Fruit fly (Drosophila melanogaster) whole organism, prepupa: ENCODE results near the gene CG7879.
A peak's percentile ranks its signal among the peaks of the same experiment; 100 is the strongest.

Source experiments
- Blimp-1 ChIP-seq: fragments of 200-800 bp; sonication (Bioruptor generic); optimal IDR thresholded peaks from 3 replicates; lab custom pipeline; 2017; ENCODE audit warnings: missing biosample characterization, missing genetic modification characterization, mild to moderate bottlenecking, moderate library complexity, missing genetic modification reagents
- CG10631 ChIP-seq: fragments of 200-800 bp; sonication (Bioruptor generic); optimal IDR thresholded peaks from 2 replicates; lab custom pipeline; 2016; ENCODE audit warnings: missing biosample characterization, missing genetic modification characterization
- CG11762 ChIP-seq: fragments of 200-800 bp; sonication (Bioruptor generic); optimal IDR thresholded peaks from 3 replicates; lab custom pipeline; 2016; ENCODE audit warnings: missing biosample characterization, missing genetic modification characterization; ENCODE audit not compliant: insufficient read depth
- CG16779 ChIP-seq: fragments of 200-800 bp; sonication (Bioruptor generic); optimal IDR thresholded peaks from 3 replicates; lab custom pipeline; 2017; ENCODE audit warnings: missing biosample characterization, mild to moderate bottlenecking, missing genetic modification characterization
- CG3032 ChIP-seq: fragments of 200-800 bp; optimal IDR thresholded peaks from 2 replicates; lab custom pipeline; 2019; ENCODE audit warnings: missing biosample characterization, mild to moderate bottlenecking, missing genetic modification characterization, moderate library complexity
- CG32006 ChIP-seq: fragments of 200-800 bp; sonication (Bioruptor generic); optimal IDR thresholded peaks from 3 replicates; lab custom pipeline; 2017; ENCODE audit warnings: missing biosample characterization, mild to moderate bottlenecking, missing genetic modification characterization
- CG34406 ChIP-seq: fragments of 200-800 bp; sonication (Bioruptor generic); optimal IDR thresholded peaks from 3 replicates; lab custom pipeline; 2016; ENCODE audit warnings: missing biosample characterization, missing genetic modification characterization
- CG3919 ChIP-seq: fragments of 200-800 bp; sonication (Bioruptor generic); optimal IDR thresholded peaks from 3 replicates; lab custom pipeline; 2016; ENCODE audit warnings: missing biosample characterization, missing genetic modification characterization
- CG6163 ChIP-seq: fragments of 200-800 bp; sonication (Bioruptor generic); IDR thresholded peaks from 3 replicates; pipeline ENCODE4 v1.3.6; 2022; ENCODE audit warnings: missing biosample characterization, missing genetic modification characterization
- CG6276 ChIP-seq: fragments of 200-800 bp; sonication (Bioruptor generic); optimal IDR thresholded peaks from 2 replicates; lab custom pipeline; 2017; ENCODE audit warnings: missing biosample characterization, mild to moderate bottlenecking, missing genetic modification characterization
- CG6808 ChIP-seq: fragments of 200-800 bp; sonication (Bioruptor generic); optimal IDR thresholded peaks from 3 replicates; lab custom pipeline; 2017; ENCODE audit warnings: missing biosample characterization, missing genetic modification characterization, mild to moderate bottlenecking, moderate library complexity, missing genetic modification reagents
- CG6854 ChIP-seq: fragments of 200-800 bp; sonication (Bioruptor generic); optimal IDR thresholded peaks from 2 replicates; lab custom pipeline; 2017; ENCODE audit warnings: missing biosample characterization, mild to moderate bottlenecking, missing genetic modification characterization
- CG7368 ChIP-seq: fragments of 200-800 bp; sonication (Bioruptor generic); optimal IDR thresholded peaks from 3 replicates; lab custom pipeline; 2016; ENCODE audit warnings: missing biosample characterization, missing genetic modification characterization
- CG8119 ChIP-seq: fragments of 200-800 bp; sonication (Bioruptor generic); IDR thresholded peaks from 3 replicates; pipeline ENCODE4 v1.3.6; 2022; ENCODE audit warnings: missing biosample characterization, missing genetic modification characterization
- CG9139 ChIP-seq: fragments of 200-800 bp; sonication (Bioruptor generic); optimal IDR thresholded peaks from 3 replicates; lab custom pipeline; 2017; ENCODE audit warnings: missing biosample characterization, mild to moderate bottlenecking, missing genetic modification characterization
- Eip75B ChIP-seq: fragments of 200-800 bp; sonication (Bioruptor generic); optimal IDR thresholded peaks from 3 replicates; lab custom pipeline; 2016; ENCODE audit warnings: missing biosample characterization, missing genetic modification characterization
- Eip78C ChIP-seq: fragments of 200-800 bp; sonication (Bioruptor generic); peaks from one replicate; lab custom pipeline; 2016; ENCODE audit warnings: missing biosample characterization, missing genetic modification characterization
- Eip93F ChIP-seq: fragments of 200-800 bp; sonication (Bioruptor generic); optimal IDR thresholded peaks from 2 replicates; lab custom pipeline; 2016; ENCODE audit warnings: missing biosample characterization, mild to moderate bottlenecking, missing genetic modification characterization
- Ets21C ChIP-seq: fragments of 200-800 bp; sonication (Bioruptor generic); optimal IDR thresholded peaks from 3 replicates; lab custom pipeline; 2016; ENCODE audit warnings: missing biosample characterization, missing genetic modification characterization
- Ets96B ChIP-seq: fragments of 200-800 bp; optimal IDR thresholded peaks from 2 replicates; lab custom pipeline; 2019; ENCODE audit warnings: missing biosample characterization, mild to moderate bottlenecking, missing genetic modification characterization, moderate library complexity
- Gug ChIP-seq: fragments of 200-800 bp; sonication (Bioruptor generic); IDR thresholded peaks from 2 replicates; pipeline ENCODE4 v1.3.6; 2022; ENCODE audit warnings: missing biosample characterization, missing genetic modification characterization
- Hr38 ChIP-seq: sonication (Bioruptor generic); optimal IDR thresholded peaks from 2 replicates; lab custom pipeline; 2016; ENCODE audit warnings: missing biosample characterization, missing genetic modification characterization
- Hr4 ChIP-seq: fragments of 200-800 bp; sonication (Bioruptor generic); optimal IDR thresholded peaks from 3 replicates; lab custom pipeline; 2016; ENCODE audit warnings: missing biosample characterization, missing genetic modification characterization
- Met ChIP-seq: fragments of 200-800 bp; sonication (Bioruptor generic); optimal IDR thresholded peaks from 3 replicates; lab custom pipeline; 2016; ENCODE audit warnings: missing biosample characterization, missing genetic modification characterization
- Smox ChIP-seq: fragments of 200-800 bp; sonication (Bioruptor generic); optimal IDR thresholded peaks from 3 replicates; lab custom pipeline; 2016; ENCODE audit warnings: missing biosample characterization, missing genetic modification characterization
- Sox102F ChIP-seq: fragments of 200-800 bp; sonication (Bioruptor generic); optimal IDR thresholded peaks from 2 replicates; lab custom pipeline; 2016; ENCODE audit warnings: missing biosample characterization, mild to moderate bottlenecking, missing genetic modification characterization
- Sox14 ChIP-seq: fragments of 200-800 bp; sonication (Bioruptor generic); optimal IDR thresholded peaks from 3 replicates; lab custom pipeline; 2016; ENCODE audit warnings: missing biosample characterization, missing genetic modification characterization
- achi ChIP-seq: fragments of 200-800 bp; sonication (Bioruptor generic); optimal IDR thresholded peaks from 3 replicates; lab custom pipeline; 2016; ENCODE audit warnings: missing biosample characterization, missing genetic modification characterization
- acj6 ChIP-seq: fragments of 200-800 bp; sonication (Bioruptor generic); optimal IDR thresholded peaks from 3 replicates; lab custom pipeline; 2016; ENCODE audit warnings: missing biosample characterization, missing genetic modification characterization
- cyc ChIP-seq: fragments of 200-800 bp; sonication (Bioruptor generic); optimal IDR thresholded peaks from 3 replicates; lab custom pipeline; 2016; ENCODE audit warnings: missing biosample characterization, missing genetic modification characterization
- dac ChIP-seq: fragments of 200-800 bp; sonication (Bioruptor generic); optimal IDR thresholded peaks from 2 replicates; lab custom pipeline; 2017; ENCODE audit warnings: missing biosample characterization, mild to moderate bottlenecking, missing genetic modification characterization
- dsx ChIP-seq: fragments of 200-800 bp; optimal IDR thresholded peaks from 3 replicates; lab custom pipeline; 2019; ENCODE audit warnings: missing biosample characterization, mild to moderate bottlenecking, missing genetic modification characterization, moderate library complexity; ENCODE audit not compliant: poor library complexity, severe bottlenecking
- eg ChIP-seq: fragments of 200-800 bp; sonication (Bioruptor generic); IDR thresholded peaks from 3 replicates; pipeline ENCODE4 v1.3.6; 2022; ENCODE audit warnings: missing biosample characterization, missing genetic modification characterization
- esn ChIP-seq: fragments of 200-800 bp; sonication (Bioruptor generic); optimal IDR thresholded peaks from 2 replicates; lab custom pipeline; 2016; ENCODE audit warnings: missing biosample characterization, mild to moderate bottlenecking, missing genetic modification characterization, moderate library complexity
- fd59A ChIP-seq: fragments of 200-800 bp; sonication (Bioruptor generic); optimal IDR thresholded peaks from 2 replicates; lab custom pipeline; 2017; ENCODE audit warnings: missing biosample characterization, mild to moderate bottlenecking, missing genetic modification characterization, missing genetic modification reagents
- fd85E ChIP-seq: fragments of 200-800 bp; sonication (Bioruptor generic); optimal IDR thresholded peaks from 3 replicates; lab custom pipeline; 2016; ENCODE audit warnings: missing biosample characterization, missing genetic modification characterization
- fkh ChIP-seq: fragments of 200-800 bp; sonication (Bioruptor generic); optimal IDR thresholded peaks from 3 replicates; lab custom pipeline; 2017; ENCODE audit warnings: missing biosample characterization, mild to moderate bottlenecking, missing genetic modification characterization, moderate library complexity
- net ChIP-seq: fragments of 200-800 bp; sonication (Bioruptor generic); optimal IDR thresholded peaks from 3 replicates; lab custom pipeline; 2016; ENCODE audit warnings: missing biosample characterization, missing genetic modification characterization
- salr ChIP-seq, 2 experiments: fragments of 200-800 bp; sonication (Bioruptor generic); optimal IDR thresholded peaks; 3 replicates each; lab custom pipeline; 2016 to 2018; ENCODE audit warnings: missing biosample characterization in 2 of 2, missing genetic modification characterization in 2 of 2, mild to moderate bottlenecking in 1 of 2
- spab ChIP-seq: fragments of 200-800 bp; sonication (Bioruptor generic); optimal IDR thresholded peaks from 2 replicates; lab custom pipeline; 2017; ENCODE audit warnings: missing biosample characterization, mild to moderate bottlenecking, missing genetic modification characterization, missing genetic modification reagents
- ss ChIP-seq, 2 experiments: fragments of 200-800 bp; sonication (Bioruptor generic); optimal IDR thresholded peaks; 2 replicates in 1 of 2; 3 replicates in 1 of 2; lab custom pipeline; 2017 to 2018; ENCODE audit warnings: mild to moderate bottlenecking in 2 of 2, missing biosample characterization in 2 of 2, missing genetic modification characterization in 2 of 2, moderate library complexity in 1 of 2
- svp ChIP-seq: fragments of 200-800 bp; sonication (Bioruptor generic); peaks from one replicate; lab custom pipeline; 2016; ENCODE audit warnings: missing biosample characterization, missing genetic modification characterization
- vri ChIP-seq: fragments of 200-800 bp; sonication (Bioruptor generic); optimal IDR thresholded peaks from 3 replicates; lab custom pipeline; 2016; ENCODE audit warnings: missing biosample characterization, mild to moderate bottlenecking, missing genetic modification characterization

The CG7879 gene

dm6 chr3L:1547117-1547507 is 21.3 kb downstream of the CG7879 start:
- TF ChIP-seq CG32006 (no peak), svp (GFP tag; lab: Kevin White, UChicago) (peak; percentile 94)

DNA sequence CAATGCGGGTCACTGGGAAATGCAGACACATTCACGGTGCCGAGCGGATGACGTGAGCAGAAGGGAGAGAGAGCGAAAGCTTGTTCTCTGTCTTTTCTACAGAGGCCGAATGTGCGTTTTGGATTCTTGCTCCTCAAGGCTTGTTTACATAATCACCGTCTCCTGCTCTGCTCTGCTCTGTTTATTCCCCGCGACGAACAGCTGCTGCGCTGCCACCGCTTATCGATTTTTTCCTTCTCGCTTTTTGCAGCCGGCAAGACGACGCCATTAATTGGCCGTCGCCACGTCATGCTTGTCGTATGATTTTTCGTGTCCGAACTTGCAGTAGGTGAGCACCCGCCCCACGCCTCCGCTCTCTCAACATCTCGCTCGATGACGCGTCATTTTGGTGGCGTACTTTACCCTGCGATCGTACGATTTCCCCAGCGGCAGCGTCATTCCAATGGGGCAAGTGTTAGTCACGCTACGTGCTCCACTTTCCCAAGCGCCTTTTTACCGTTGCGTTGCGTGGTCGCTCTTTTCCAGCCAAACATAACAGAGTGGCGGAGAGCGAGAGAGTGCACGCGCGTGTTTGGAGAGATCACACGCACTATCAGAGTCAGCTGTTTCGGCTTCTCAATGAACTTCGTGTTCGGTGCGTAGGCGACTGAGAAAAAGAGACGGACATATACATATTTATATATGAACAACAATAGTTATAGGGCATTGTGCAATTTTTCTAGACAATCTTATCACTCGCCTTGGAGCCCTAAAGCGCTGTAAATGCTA is 21.9 kb downstream of the CG7879 start:
- TF ChIP-seq CG7368 (no peak), Hr4 (GFP tag; lab: Kevin White, UChicago) (no peak), vri (GFP tag; lab: Kevin White, UChicago) (peak; percentile 98), Eip78C (peak; percentile 69), Gug (GFP tag; lab: Robert Waterston, UW) (no peak), Ets21C (GFP tag; lab: Kevin White, UChicago) (no peak), achi (GFP tag; lab: Kevin White, UChicago) (no peak), fd85E (GFP tag; lab: Kevin White, UChicago) (no peak), salr (GFP tag; optimal IDR thresholded peaks at IDR 0.05; lab: Kevin White, UChicago) (no peak), Eip75B (peak; percentile 36), CG11762 (GFP tag; lab: Kevin White, UChicago) (peak; percentile 5), CG6808 (GFP tag; lab: Kevin White, UChicago) (peak; percentile 12), CG3032 (tag; lab: Kevin White, UChicago) (no peak), spab (GFP tag; lab: Kevin White, UChicago) (peak; percentile 25), Met (GFP tag; lab: Kevin White, UChicago) (no peak), CG6854 (GFP tag; lab: Kevin White, UChicago) (peak; percentile 71), dac (GFP tag; lab: Kevin White, UChicago) (no peak), CG32006 (no peak), Eip93F (GFP tag; lab: Kevin White, UChicago) (no peak), Blimp-1 (GFP tag; lab: Kevin White, UChicago) (no peak), ss (GFP tag; optimal IDR thresholded peaks at IDR 0.05; lab: Kevin White, UChicago) (peak; percentile 36 to 70), net (GFP tag; lab: Kevin White, UChicago) (no peak), CG9139 (GFP tag; lab: Kevin White, UChicago) (peak; percentile 8), eg (GFP tag; lab: Robert Waterston, UW) (0 out of 3 replicates have a peak, but pooled peaks have one; percentile 10), Sox102F (no peak), CG16779 (tag; lab: Kevin White, UChicago) (peak; percentile 18), CG8119 (GFP tag; lab: Robert Waterston, UW) (no peak), CG6276 (GFP tag; lab: Kevin White, UChicago) (peak; percentile 54), Hr38 (no peak), CG6163 (0 out of 3 replicates have a peak, but pooled peaks have one; percentile 10), fkh (peak; percentile 50)

DNA sequence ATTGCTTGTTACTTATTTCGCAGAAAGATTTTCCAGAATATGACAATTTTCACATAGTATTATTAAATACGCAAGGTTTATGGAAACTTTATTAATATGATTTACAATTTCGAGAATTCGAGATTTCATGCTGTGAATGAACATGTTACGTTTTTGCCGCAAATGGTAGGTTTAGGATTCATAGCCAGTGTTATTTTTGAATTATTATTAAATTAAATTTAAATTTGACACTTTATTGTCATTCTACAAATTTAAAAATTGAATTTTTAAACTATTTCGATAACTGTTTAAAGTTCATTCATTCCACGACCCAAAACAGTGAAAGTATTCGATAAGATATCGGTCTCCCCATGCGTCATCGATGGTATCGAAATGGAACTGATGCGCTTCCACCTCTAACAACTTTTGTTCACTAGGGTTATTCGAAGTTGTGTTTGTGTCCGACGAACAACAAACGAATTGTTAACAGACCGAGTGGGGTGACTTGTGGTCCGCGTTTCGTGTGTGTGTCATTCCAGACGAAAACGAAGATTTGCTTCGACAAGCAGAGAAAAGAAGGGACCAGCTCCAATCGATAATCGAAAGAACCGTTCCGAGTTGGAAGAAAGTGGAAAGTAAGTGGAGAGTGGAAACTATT is 22.6 kb downstream of the CG7879 start, which contains the start of the genes CG32313 and Pcyt1:
Gene CG32313, minus strand, starts transcription at position 51 of the 637 bp plus-strand sequence.
Gene Pcyt1, plus strand, starts transcription at position 400 of the 637 bp plus-strand sequence.
- TF ChIP-seq ss (GFP tag; optimal IDR thresholded peaks at IDR 0.05; lab: Kevin White, UChicago) (no peak), CG3919 (GFP tag; lab: Kevin White, UChicago) (no peak), Smox (GFP tag; lab: Kevin White, UChicago) (no peak), CG16779 (tag; lab: Kevin White, UChicago) (no peak), spab (GFP tag; lab: Kevin White, UChicago) (no peak), Met (GFP tag; lab: Kevin White, UChicago) (no peak), cyc (GFP tag; lab: Kevin White, UChicago) (no peak), acj6 (no peak), CG9139 (GFP tag; lab: Kevin White, UChicago) (no peak), achi (GFP tag; lab: Kevin White, UChicago) (no peak), Ets96B (tag; lab: Kevin White, UChicago) (no peak), svp (GFP tag; lab: Kevin White, UChicago) (peak; percentile 79), dsx (GFP tag; lab: Kevin White, UChicago) (no peak), Hr4 (GFP tag; lab: Kevin White, UChicago) (no peak), fd59A (no peak), Sox102F (peak; percentile 15), Eip93F (GFP tag; lab: Kevin White, UChicago) (peak; percentile 31), CG10631 (GFP tag; lab: Kevin White, UChicago) (no peak), Ets21C (GFP tag; lab: Kevin White, UChicago) (no peak), Eip78C (peak; percentile 67), Sox14 (peak; percentile 28), CG6854 (GFP tag; lab: Kevin White, UChicago) (peak; percentile 46), fkh (no peak), eg (GFP tag; lab: Robert Waterston, UW) (no peak), dac (GFP tag; lab: Kevin White, UChicago) (no peak), CG34406 (GFP tag; lab: Kevin White, UChicago) (no peak), esn (peak; percentile 24), CG6808 (GFP tag; lab: Kevin White, UChicago) (no peak)
- TF ChIP-seq, all 60 proteins: peak for 7
